Worm (Caenorhabditis elegans) whole organism, L4 larva: ENCODE measurements around the gene C26E1.1.

Experiments
- Y75B8A.6 ChIP-seq: fragments of 200-800 bp; sonication (Bioruptor generic); IDR thresholded peaks from 2 replicates; pipeline ENCODE4 v1.3.6; 2022; ENCODE audit warnings: missing genetic modification reagents, missing genetic modification characterization, missing compliant biosample characterization
- ZK337.2 ChIP-seq: fragments of 200-800 bp; sonication (Bioruptor generic); IDR thresholded peaks from 2 replicates; pipeline ENCODE4 v1.3.6; 2022; ENCODE audit warnings: missing genetic modification reagents, missing genetic modification characterization, missing compliant biosample characterization
- aha-1 ChIP-seq: fragments of 150-350 bp; peaks from one replicate; lab custom pipeline; 2014; ENCODE audit warnings: missing biosample characterization, missing genetic modification characterization
- ama-1 ChIP-seq: fragments of 150-350 bp; optimal IDR thresholded peaks from 2 replicates; lab custom pipeline; 2014; ENCODE audit warnings: inconsistent platforms, mixed read lengths
- arid-1 ChIP-seq: fragments of 200-800 bp; sonication (Bioruptor generic); conservative IDR thresholded peaks from 2 replicates; pipeline ENCODE4 v1.3.6; 2022; ENCODE audit warnings: missing genetic modification reagents, missing genetic modification characterization, missing compliant biosample characterization
- ceh-20 ChIP-seq: fragments of 200-800 bp; sonication (Bioruptor generic); IDR thresholded peaks from 2 replicates; pipeline ENCODE4 v1.3.6; 2022; ENCODE audit warnings: missing genetic modification reagents, missing genetic modification characterization, missing compliant biosample characterization
- ceh-28 ChIP-seq: fragments of 150-350 bp; optimal IDR thresholded peaks from 2 replicates; lab custom pipeline; 2014; ENCODE audit warnings: missing biosample characterization, missing genetic modification reagents, missing genetic modification characterization
- ceh-82 ChIP-seq: sonication (generic microtip); optimal IDR thresholded peaks from 2 replicates; lab custom pipeline; 2017; ENCODE audit warnings: missing biosample characterization, missing genetic modification characterization
- ces-1 ChIP-seq: fragments of 150-350 bp; sonication (generic microtip); optimal IDR thresholded peaks from 4 replicates; lab custom pipeline; 2014; ENCODE audit warnings: missing biosample characterization, missing genetic modification reagents, missing genetic modification characterization
- ctbp-1 ChIP-seq: fragments of 200-800 bp; sonication (Bioruptor generic); IDR thresholded peaks from 2 replicates; pipeline ENCODE4 v1.3.6; 2022; ENCODE audit warnings: missing genetic modification reagents, missing genetic modification characterization, missing compliant biosample characterization
- daf-16 ChIP-seq, 3 experiments: sonication (generic microtip); optimal IDR thresholded peaks; 2 replicates each; lab custom pipeline; 2016 to 2017; ENCODE audit warnings: missing genetic modification characterization in 3 of 3, missing genetic modification reagents in 3 of 3, mild to moderate bottlenecking in 2 of 3, missing compliant biosample characterization in 2 of 3, missing biosample characterization in 1 of 3, moderate library complexity in 1 of 3
- dve-1 ChIP-seq: sonication (generic microtip); optimal IDR thresholded peaks from 2 replicates; lab custom pipeline; 2017; ENCODE audit warnings: antibody characterized with exemption, mild to moderate bottlenecking, missing genetic modification characterization, missing compliant biosample characterization; ENCODE audit not compliant: insufficient read depth
- fkh-10 ChIP-seq: fragments of 150-350 bp; optimal IDR thresholded peaks from 2 replicates; lab custom pipeline; 2014; ENCODE audit warnings: missing biosample characterization, missing genetic modification reagents, missing genetic modification characterization
- gei-8 ChIP-seq: fragments of 200-800 bp; sonication (Bioruptor generic); optimal IDR thresholded peaks from 2 replicates; lab custom pipeline; 2018; ENCODE audit warnings: mild to moderate bottlenecking, missing genetic modification characterization, missing compliant biosample characterization
- hlh-11 ChIP-seq: fragments of 200-800 bp; sonication (Bioruptor generic); optimal IDR thresholded peaks from 2 replicates; lab custom pipeline; 2018; ENCODE audit warnings: mild to moderate bottlenecking, missing genetic modification characterization, missing compliant biosample characterization
- hlh-30 ChIP-seq: sonication (generic microtip); optimal IDR thresholded peaks from 2 replicates; lab custom pipeline; 2017; ENCODE audit warnings: antibody characterized with exemption, mild to moderate bottlenecking, missing genetic modification characterization, missing compliant biosample characterization; ENCODE audit not compliant: insufficient read depth
- lim-7 ChIP-seq: fragments of 200-800 bp; sonication (Bioruptor generic); IDR thresholded peaks from 2 replicates; pipeline ENCODE4 v1.3.6; 2022; ENCODE audit warnings: missing genetic modification characterization, missing compliant biosample characterization
- lin-1 ChIP-seq: fragments of 200-800 bp; sonication (Bioruptor generic); IDR thresholded peaks from 2 replicates; pipeline ENCODE4 v1.3.6; 2022; ENCODE audit warnings: missing genetic modification reagents, missing genetic modification characterization, missing compliant biosample characterization
- lin-38 ChIP-seq: fragments of 200-800 bp; sonication (Bioruptor generic); IDR thresholded peaks from 2 replicates; pipeline ENCODE4 v1.3.6; 2022; ENCODE audit warnings: missing genetic modification reagents, missing genetic modification characterization, missing compliant biosample characterization
- lin-39 ChIP-seq: fragments of 150-350 bp; optimal IDR thresholded peaks from 2 replicates; lab custom pipeline; 2014; ENCODE audit warnings: missing biosample characterization, missing genetic modification reagents, missing genetic modification characterization
- lir-3 ChIP-seq: sonication (generic microtip); optimal IDR thresholded peaks from 2 replicates; lab custom pipeline; 2016; ENCODE audit warnings: mild to moderate bottlenecking, missing genetic modification characterization, missing compliant biosample characterization
- madf-5 ChIP-seq, 2 experiments: fragments of 200-800 bp; sonication (Bioruptor generic); IDR thresholded peaks; 2 replicates each; pipeline ENCODE4 v1.3.6; 2022; ENCODE audit warnings: missing compliant biosample characterization in 2 of 2, missing genetic modification characterization in 2 of 2
- mdt-29 ChIP-seq: fragments of 200-800 bp; sonication (Bioruptor generic); IDR thresholded peaks from 2 replicates; pipeline ENCODE4 v1.3.6; 2022; ENCODE audit warnings: missing genetic modification reagents, missing genetic modification characterization, missing compliant biosample characterization
- mxl-2 ChIP-seq: fragments of 200-800 bp; sonication (Bioruptor generic); conservative IDR thresholded peaks from 2 replicates; pipeline ENCODE4 v1.3.6; 2022; ENCODE audit warnings: missing genetic modification reagents, missing genetic modification characterization, missing compliant biosample characterization
- mxl-3 ChIP-seq: fragments of 200-800 bp; sonication (Bioruptor generic); optimal IDR thresholded peaks from 2 replicates; lab custom pipeline; 2018; ENCODE audit warnings: mild to moderate bottlenecking, missing genetic modification characterization, missing compliant biosample characterization
- nhr-102 ChIP-seq: sonication (generic microtip); optimal IDR thresholded peaks from 2 replicates; lab custom pipeline; 2016; ENCODE audit warnings: mild to moderate bottlenecking, missing genetic modification characterization, moderate library complexity, missing compliant biosample characterization
- nhr-11 ChIP-seq: fragments of 150-350 bp; optimal IDR thresholded peaks from 2 replicates; lab custom pipeline; 2014; ENCODE audit warnings: missing biosample characterization, missing genetic modification characterization
- nhr-25 ChIP-seq: sonication (generic microtip); optimal IDR thresholded peaks from 2 replicates; lab custom pipeline; 2017; ENCODE audit warnings: missing genetic modification characterization, mild to moderate bottlenecking, missing compliant biosample characterization, antibody characterized with exemption, moderate library complexity, borderline replicate concordance; ENCODE audit not compliant: insufficient read depth
- nhr-28 ChIP-seq: fragments of 150-350 bp; optimal IDR thresholded peaks from 2 replicates; lab custom pipeline; 2014; ENCODE audit warnings: missing biosample characterization, missing genetic modification characterization
- nhr-6 ChIP-seq: fragments of 150-350 bp; optimal IDR thresholded peaks from 2 replicates; lab custom pipeline; 2014; ENCODE audit warnings: missing biosample characterization, missing genetic modification characterization
- nhr-76 ChIP-seq: fragments of 150-350 bp; optimal IDR thresholded peaks from 2 replicates; lab custom pipeline; 2014; ENCODE audit warnings: missing biosample characterization, missing genetic modification characterization
- nhr-77 ChIP-seq: fragments of 150-350 bp; optimal IDR thresholded peaks from 2 replicates; lab custom pipeline; 2014; ENCODE audit warnings: missing biosample characterization, missing genetic modification characterization
- pha-4 ChIP-seq, 2 experiments: fragments of 150-350 bp in 1 of 2; fragments of 200-800 bp in 1 of 2; sonication (Bioruptor generic) in 1 of 2; IDR thresholded peaks in 1 of 2; optimal IDR thresholded peaks in 1 of 2; 2 replicates each; pipeline versions ENCODE4 v1.3.6 to Lab custom; 2014 to 2022; ENCODE audit warnings: missing genetic modification characterization in 2 of 2, missing genetic modification reagents in 2 of 2, missing biosample characterization in 1 of 2, missing compliant biosample characterization in 1 of 2
- php-3 ChIP-seq: fragments of 200-800 bp; sonication (Bioruptor generic); IDR thresholded peaks from 2 replicates; pipeline ENCODE4 v1.3.6; 2022; ENCODE audit warnings: missing genetic modification reagents, missing genetic modification characterization, missing compliant biosample characterization
- pqm-1 ChIP-seq: sonication (generic microtip); optimal IDR thresholded peaks from 2 replicates; lab custom pipeline; 2017; ENCODE audit warnings: missing biosample characterization, missing genetic modification characterization
- rbr-2 ChIP-seq: sonication (generic microtip); optimal IDR thresholded peaks from 2 replicates; lab custom pipeline; 2016; ENCODE audit warnings: missing genotype, missing genetic modification characterization, missing compliant biosample characterization
- sdz-12 ChIP-seq: fragments of 200-800 bp; sonication (Bioruptor generic); optimal IDR thresholded peaks from 2 replicates; lab custom pipeline; 2018; ENCODE audit warnings: mild to moderate bottlenecking, missing genetic modification characterization, missing compliant biosample characterization
- snpc-1.2 ChIP-seq: fragments of 200-800 bp; sonication (Bioruptor generic); IDR thresholded peaks from 2 replicates; pipeline ENCODE4 v1.3.6; 2022; ENCODE audit warnings: missing genetic modification reagents, missing genetic modification characterization, missing compliant biosample characterization
- tra-1 ChIP-seq: fragments of 200-800 bp; sonication (Bioruptor generic); IDR thresholded peaks from 2 replicates; pipeline ENCODE4 v1.3.6; 2022; ENCODE audit warnings: missing genetic modification reagents, missing genetic modification characterization, missing compliant biosample characterization
- vab-7 ChIP-seq: fragments of 200-800 bp; sonication (Bioruptor generic); IDR thresholded peaks from 2 replicates; pipeline ENCODE4 v1.3.6; 2022; ENCODE audit warnings: missing genetic modification reagents, missing genetic modification characterization, missing compliant biosample characterization
- zip-11 ChIP-seq: fragments of 200-800 bp; sonication (Bioruptor generic); IDR thresholded peaks from 2 replicates; pipeline ENCODE4 v1.3.6; 2022; ENCODE audit warnings: missing genetic modification characterization, missing compliant biosample characterization
- ztf-11 ChIP-seq: fragments of 150-350 bp; optimal IDR thresholded peaks from 2 replicates; lab custom pipeline; 2014; ENCODE audit warnings: missing biosample characterization, missing genetic modification characterization
- ztf-7 ChIP-seq: fragments of 150-350 bp; optimal IDR thresholded peaks from 2 replicates; lab custom pipeline; 2014; ENCODE audit warnings: missing biosample characterization, missing genetic modification characterization

C26E1.1 gene

ce11 chrV:13300492-13300891 is 3.2 kb downstream of the C26E1.1 start:
- TF ChIP-seq nhr-102 (tag; lab: Kevin White, UChicago) (no peak), hlh-30 (peak; percentile 74), nhr-6 (tag; lab: Kevin White, UChicago) (no peak), tra-1 (0 out of 2 replicates have a peak, but pooled peaks have one; percentile 15), aha-1 (tag; lab: Kevin White, UChicago) (peak; percentile 89), gei-8 (GFP tag; lab: Kevin White, UChicago) (no peak), ZK337.2 (no peak), Y75B8A.6 (GFP tag; lab: Robert Waterston, UW) (no peak), lim-7 (GFP tag; lab: Robert Waterston, UW) (no peak), vab-7 (GFP tag; lab: Robert Waterston, UW) (no peak), ceh-28 (tag; lab: Kevin White, UChicago) (no peak), mdt-29 (GFP tag; lab: Robert Waterston, UW) (no peak), lir-3 (tag; lab: Kevin White, UChicago) (no peak), nhr-76 (tag; lab: Kevin White, UChicago) (no peak), php-3 (GFP tag; lab: Robert Waterston, UW) (no peak), nhr-77 (tag; lab: Kevin White, UChicago) (no peak), snpc-1.2 (GFP tag; lab: Robert Waterston, UW) (no peak), nhr-28 (tag; lab: Kevin White, UChicago) (peak; percentile 19), zip-11 (GFP tag; lab: Robert Waterston, UW) (no peak), ceh-20 (no peak), ces-1 (GFP tag; lab: Kevin White, UChicago) (no peak), rbr-2 (tag; lab: Kevin White, UChicago) (no peak), madf-5 (GFP tag; IDR thresholded peaks at IDR 0.05; lab: Robert Waterston, UW) (no peak), arid-1 (GFP tag; lab: Robert Waterston, UW) (no peak), ceh-82 (tag; lab: Kevin White, UChicago) (no peak), daf-16 (GFP tag; optimal IDR thresholded peaks at IDR 0.05; lab: Kevin White, UChicago) (peak in 1 of 2 experiments; percentile 84), daf-16 (tag; optimal IDR thresholded peaks at IDR 0.05; lab: Kevin White, UChicago) (no peak), mxl-2 (no peak), ztf-7 (tag; lab: Kevin White, UChicago) (no peak), sdz-12 (no peak), pha-4 (GFP tag; IDR thresholded peaks at IDR 0.05; lab: Robert Waterston, UW) (no peak), pha-4 (tag; optimal IDR thresholded peaks at IDR 0.05; lab: Kevin White, UChicago) (no peak), lin-39 (tag; lab: Kevin White, UChicago) (no peak), fkh-10 (GFP tag; lab: Kevin White, UChicago) (no peak), nhr-25 (no peak), ctbp-1 (no peak), ama-1 (lab: Kevin White, UChicago) (no peak)

ce11 chrV:13301443-13301842 is 4.1 kb downstream of the C26E1.1 start, which contains the start of gene ceh-79:
Gene ceh-79 (plus strand): TSS chrV:13301833.
- TF ChIP-seq lin-38 (GFP tag; lab: Robert Waterston, UW) (no peak), mxl-3 (peak; percentile 1), hlh-11 (peak; percentile 35), nhr-28 (tag; lab: Kevin White, UChicago) (peak; percentile 59), dve-1 (tag; lab: Kevin White, UChicago) (peak; percentile 3), lin-1 (GFP tag; lab: Robert Waterston, UW) (no peak), nhr-11 (tag; lab: Kevin White, UChicago) (no peak), hlh-30 (peak; percentile 28), ztf-11 (no peak), pqm-1 (tag; lab: Kevin White, UChicago) (peak; percentile 36)
